Fruit fly (Drosophila melanogaster) S2 (cell line): ENCODE results near the gene Task7.

Experiments used
- CG8478 ChIP-seq: fragments of >200 bp; optimal IDR thresholded peaks from 2 replicates; lab custom pipeline; 2018
- CTCF ChIP-seq, 2 experiments: fragments of >200 bp; optimal IDR thresholded peaks; 2 replicates each; lab custom pipeline; 2018

DNA sequence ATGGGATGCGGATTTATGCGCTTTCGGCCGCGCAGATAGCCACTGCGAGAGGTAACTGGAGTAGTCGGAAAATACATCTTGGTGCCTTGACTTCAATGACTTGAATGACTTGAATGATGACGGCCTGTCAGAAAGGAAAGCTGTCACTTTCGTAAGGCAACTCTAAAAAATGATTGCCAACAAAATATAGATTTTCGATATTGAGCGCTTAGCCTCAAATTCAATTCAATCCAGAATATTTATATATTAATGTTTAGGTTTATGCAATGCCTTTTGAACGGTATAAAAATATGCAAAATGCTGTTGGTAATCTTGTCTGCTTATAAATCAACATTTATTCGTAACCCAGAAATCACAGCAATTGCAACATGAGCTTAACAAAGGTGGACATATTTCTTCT, 4.0 kb downstream of the Task7 start, which contains the start of gene CG44261:
- TF ChIP-seq CG8478 (lab: Kevin White, UChicago) (no peak), CTCF (optimal IDR thresholded peaks at IDR 0.05; lab: Kevin White, UChicago) (no peak)
